Worm (Caenorhabditis elegans): Measurements from ENCODE around the gene Y54G2A.28.

Y54G2A.28 gene

DNA sequence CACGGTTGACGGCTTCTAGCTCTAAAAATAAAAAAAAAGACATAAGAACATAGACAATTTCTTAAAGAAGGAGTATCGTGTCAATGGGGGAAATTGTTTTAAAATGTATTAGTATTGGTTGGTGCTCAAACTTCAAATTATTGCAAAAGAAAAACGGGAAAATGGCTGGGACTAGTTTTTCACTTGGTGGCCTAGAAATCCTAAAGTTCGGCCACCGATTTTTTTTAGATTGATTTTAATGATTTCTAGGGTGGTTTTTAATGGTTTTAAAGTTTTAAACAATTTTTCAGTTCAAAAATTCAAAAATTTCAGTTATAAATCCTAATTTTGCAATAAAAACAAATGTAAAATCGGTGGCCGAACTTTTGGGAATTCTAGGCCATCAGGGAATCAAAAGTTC, 25.5 kb downstream of the Y54G2A.28 start:
- TF ChIP-seq F49E8.2 (tag; optimal IDR thresholded peaks at IDR 0.05; ENCODE audit: insufficient read depth) = no peak
- TF ChIP-seq lsy-27 (tag; optimal IDR thresholded peaks at IDR 0.05; ENCODE audit: borderline replicate concordance, insufficient read depth) = no peak
- TF ChIP-seq ceh-100 (GFP tag; IDR thresholded peaks at IDR 0.05) = no peak
- no peak for TF ChIP-seq sea-2 (GFP tag; IDR thresholded peaks at IDR 0.05)
- no peak for TF ChIP-seq mel-28 (tag; optimal IDR thresholded peaks at IDR 0.05; ENCODE audit: borderline replicate concordance)

DNA sequence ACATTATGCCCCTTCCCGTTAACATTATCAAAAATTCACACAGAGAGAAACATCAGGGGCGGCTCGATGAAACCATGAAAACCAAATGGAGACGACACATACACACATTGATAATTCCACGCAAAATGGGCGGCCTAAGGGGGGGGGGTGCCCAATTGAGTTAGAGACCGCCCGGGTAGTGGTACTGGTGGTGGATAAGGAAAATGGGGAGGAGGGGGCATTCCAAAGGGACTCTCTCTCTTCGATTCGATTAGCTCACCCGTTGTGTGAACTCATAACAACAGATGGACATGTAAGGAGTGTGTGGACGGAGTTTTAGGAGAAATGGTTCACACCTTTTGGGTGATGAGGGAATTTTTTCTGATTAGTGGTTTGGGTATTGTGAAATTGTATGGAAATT, 29.8 kb downstream of the Y54G2A.28 start:
- TF ChIP-seq madf-3 (GFP tag; IDR thresholded peaks at IDR 0.05) (0 out of 2 replicates have a peak, but pooled peaks have one; percentile 42), lin-54 (GFP tag; optimal IDR thresholded peaks at IDR 0.05) (no peak)

DNA sequence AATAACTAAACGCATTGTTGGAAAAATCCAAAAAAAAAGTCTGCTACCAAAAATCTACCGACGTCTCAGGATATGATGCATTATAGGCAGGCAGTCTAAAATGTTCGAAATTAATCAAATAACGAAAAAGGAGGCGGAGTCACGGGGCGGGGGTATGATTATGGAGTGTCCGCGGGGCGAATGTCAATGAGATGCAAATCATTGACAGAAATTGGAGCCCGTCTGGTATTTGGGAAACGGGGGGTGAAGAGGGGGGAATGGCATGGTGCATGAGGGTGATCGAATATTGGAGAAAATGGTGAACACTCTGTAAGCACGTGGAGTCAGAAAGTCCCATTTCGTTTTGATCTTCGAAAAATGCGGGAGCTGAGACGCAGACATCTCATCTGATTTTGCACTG, 33.8 kb downstream of the Y54G2A.28 start, which contains the start of gene lad-2:
lad-2 (minus strand) TSS at position 101 of the 400 bp plus-strand sequence.
- TF ChIP-seq lin-40 (tag; optimal IDR thresholded peaks at IDR 0.05) (no peak), Y79H2A.3 (GFP tag; conservative IDR thresholded peaks at IDR 0.05) (no peak), mcd-1 (GFP tag; IDR thresholded peaks at IDR 0.05) (no peak)

DNA sequence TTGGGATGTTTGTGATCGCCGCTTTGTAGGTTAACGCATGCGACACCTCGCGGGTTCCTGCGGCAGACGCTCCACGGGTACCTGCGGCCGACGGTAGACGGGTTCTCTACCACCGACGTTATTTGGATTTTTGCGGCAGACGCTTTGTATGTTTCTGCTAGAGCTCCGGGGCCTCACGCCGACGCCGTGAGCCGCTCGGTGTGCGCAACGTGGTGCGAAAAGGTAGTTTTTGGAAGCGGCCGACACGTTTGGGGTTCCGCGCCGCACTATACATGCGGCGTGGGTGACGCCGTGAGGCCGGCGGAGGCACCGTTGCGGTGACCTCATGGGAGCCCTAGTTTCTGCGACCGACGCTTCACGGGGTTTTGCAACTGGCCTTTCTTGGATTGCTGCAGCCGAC, 41.2 kb downstream of the Y54G2A.28 start:
- TF ChIP-seq zfh-2 (GFP tag; conservative IDR thresholded peaks at IDR 0.05) (peak; percentile 90), hsf-1 (GFP tag; IDR thresholded peaks at IDR 0.05) (no peak), mes-4 (tag; optimal IDR thresholded peaks at IDR 0.05) (no peak), T07F8.4 (tag; optimal IDR thresholded peaks at IDR 0.05) (no peak), Y95B8A.8 (GFP tag; IDR thresholded peaks at IDR 0.05) (no peak), athp-1 (tag; optimal IDR thresholded peaks at IDR 0.05) (no peak), F33H1.4 (GFP tag; IDR thresholded peaks at IDR 0.05) (0 out of 2 replicates have a peak, but pooled peaks have one; percentile 18), egrh-3 (GFP tag; IDR thresholded peaks at IDR 0.05) (peak; percentile 76; the same call in 1 of the 2 replicates), mcd-1 (GFP tag; IDR thresholded peaks at IDR 0.05) (peak; percentile 27; the same call in 1 of the 2 replicates), dox-1 (GFP tag; IDR thresholded peaks at IDR 0.05) (no peak), efl-1 (GFP tag; optimal IDR thresholded peaks at IDR 0.05) (no peak), bed-1 (GFP tag; IDR thresholded peaks at IDR 0.05) (no peak), atf-7 (tag; optimal IDR thresholded peaks at IDR 0.05) (no peak), hrde-1 (tag; optimal IDR thresholded peaks at IDR 0.05; ENCODE audit: borderline replicate concordance) (no peak), snpc-3.4 (tag; optimal IDR thresholded peaks at IDR 0.05) (no peak), lin-54 (GFP tag; optimal IDR thresholded peaks at IDR 0.05) (no peak), unc-62 (GFP tag; optimal IDR thresholded peaks at IDR 0.05) (no peak), B0336.3 (GFP tag; IDR thresholded peaks at IDR 0.05) (no peak), snpc-4 (GFP tag; optimal IDR thresholded peaks at IDR 0.05) (no peak), snpc-4 (tag; optimal IDR thresholded peaks at IDR 0.05) (peak in 1 of 4 experiments; percentile 74), zim-3 (tag; optimal IDR thresholded peaks at IDR 0.05) (no peak), attf-5 (GFP tag; optimal IDR thresholded peaks at IDR 0.05) (no peak), F23B12.7 (tag; optimal IDR thresholded peaks at IDR 0.05; ENCODE audit: insufficient read depth) (no peak), let-607 (tag; optimal IDR thresholded peaks at IDR 0.05) (no peak), F52B5.7 (tag; optimal IDR thresholded peaks at IDR 0.05) (no peak), nfya-1 (tag; optimal IDR thresholded peaks at IDR 0.05; ENCODE audit: borderline replicate concordance, insufficient read depth) (no peak), Y67H2A.10 (GFP tag; conservative IDR thresholded peaks at IDR 0.05) (no peak), ets-4 (GFP tag; optimal IDR thresholded peaks at IDR 0.05) (no peak), nhr-80 (tag; optimal IDR thresholded peaks at IDR 0.05) (no peak), ztf-18 (tag; optimal IDR thresholded peaks at IDR 0.05) (no peak)
